Worm (Caenorhabditis elegans): ENCODE measurements around the gene cpsf-4.

DNA sequence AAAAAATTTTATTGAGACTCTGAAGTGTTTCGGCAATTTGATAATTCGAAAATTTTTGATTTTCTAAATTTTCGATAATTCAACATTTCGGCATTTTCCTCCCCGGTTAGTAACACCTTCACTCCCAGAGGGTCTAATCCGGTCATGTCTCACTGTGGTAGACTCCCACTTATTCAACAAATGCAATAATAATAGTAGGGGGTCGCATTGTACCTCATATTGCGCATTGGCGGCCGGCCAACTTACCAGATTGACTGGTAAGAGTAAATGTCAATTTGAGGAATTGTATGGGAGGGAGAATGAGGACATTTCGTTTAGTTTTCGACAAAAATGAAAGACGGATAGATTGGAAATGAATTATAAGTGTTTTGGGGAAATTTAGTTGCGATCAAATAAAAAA is 40.5 kb upstream of the cpsf-4 start:
- no peak for TF ChIP-seq elt-1 (tag; optimal IDR thresholded peaks at IDR 0.05; ENCODE audit: borderline replicate concordance, insufficient read depth)
- no peak for TF ChIP-seq lin-32 (GFP tag; optimal IDR thresholded peaks at IDR 0.05)
- TF ChIP-seq elt-3 (tag; optimal IDR thresholded peaks at IDR 0.05), result no peak
- no peak for TF ChIP-seq ceh-43 (GFP tag; optimal IDR thresholded peaks at IDR 0.05)
- no peak for TF ChIP-seq pha-4 (tag; optimal IDR thresholded peaks at IDR 0.05)
- no peak for TF ChIP-seq mab-5 (tag; optimal IDR thresholded peaks at IDR 0.05)
- TF ChIP-seq unc-62 (GFP tag; optimal IDR thresholded peaks at IDR 0.05), result no peak
- TF ChIP-seq unc-39 (tag; optimal IDR thresholded peaks at IDR 0.05), result no peak
- TF ChIP-seq nhr-237 (tag; optimal IDR thresholded peaks at IDR 0.05), result no peak
- TF ChIP-seq ztf-11 (tag; optimal IDR thresholded peaks at IDR 0.05), result no peak
- TF ChIP-seq nhr-12 (tag; optimal IDR thresholded peaks at IDR 0.05), result no peak
- no peak for TF ChIP-seq blmp-1 (tag; optimal IDR thresholded peaks at IDR 0.05)
- no peak for TF ChIP-seq nhr-76 (tag; optimal IDR thresholded peaks at IDR 0.05)

Measured in whole organism, mixed stage, embryonic.